Fruit fly (Drosophila melanogaster) whole organism, wandering third instar larva: Measurements from ENCODE around the gene Pex2.

ENCODE experiments used
- Hr83 ChIP-seq: fragments of 200-300 bp; sonication (Bioruptor generic); optimal IDR thresholded peaks from 2 replicates; lab custom pipeline; 2016; ENCODE audit warnings: missing biosample characterization, mild to moderate bottlenecking, missing genetic modification characterization, moderate library complexity; ENCODE audit not compliant: poor library complexity, severe bottlenecking
- Mio ChIP-seq: sonication (Bioruptor generic); optimal IDR thresholded peaks from 2 replicates; lab custom pipeline; 2016; ENCODE audit warnings: missing biosample characterization, missing genetic modification characterization
- N ChIP-seq: fragments of >200 bp; optimal IDR thresholded peaks from 2 replicates; lab custom pipeline; 2018; ENCODE audit warnings: missing biosample characterization, missing external identifiers, missing genetic modification characterization
- dsf ChIP-seq: sonication (Bioruptor generic); optimal IDR thresholded peaks from 2 replicates; lab custom pipeline; 2016; ENCODE audit warnings: missing biosample characterization, missing genetic modification characterization, borderline replicate concordance
- fru ChIP-seq: fragments of 200-800 bp; sonication (Bioruptor generic); optimal IDR thresholded peaks from 3 replicates; lab custom pipeline; 2016; ENCODE audit warnings: missing biosample characterization, mild to moderate bottlenecking, missing genetic modification characterization
- h ChIP-seq: fragments of 200-800 bp; sonication (Bioruptor generic); optimal IDR thresholded peaks from 3 replicates; lab custom pipeline; 2016; ENCODE audit warnings: missing biosample characterization, mild to moderate bottlenecking, missing genetic modification characterization
- lola ChIP-seq: fragments of >200 bp; optimal IDR thresholded peaks from 2 replicates; lab custom pipeline; 2017; ENCODE audit warnings: missing biosample characterization, missing genetic modification characterization
- psq ChIP-seq: fragments of 200-800 bp; sonication (Bioruptor generic); optimal IDR thresholded peaks from 3 replicates; lab custom pipeline; 2017; ENCODE audit warnings: missing biosample characterization, mild to moderate bottlenecking, missing genetic modification characterization, moderate library complexity
- sage ChIP-seq: fragments of 200-800 bp; sonication (Bioruptor generic); optimal IDR thresholded peaks from 2 replicates; lab custom pipeline; 2016; ENCODE audit warnings: missing biosample characterization, mild to moderate bottlenecking, missing genetic modification characterization

- TF ChIP-seq sage, result no peak
- no peak for TF ChIP-seq N (GFP tag; lab: Kevin White, UChicago)
- TF ChIP-seq h, result no peak
- TF ChIP-seq fru (GFP tag; lab: Kevin White, UChicago), result no peak
- TF ChIP-seq Mio, result no peak
- no peak for TF ChIP-seq psq
- no peak for TF ChIP-seq lola
- TF ChIP-seq dsf (GFP tag; lab: Kevin White, UChicago), result no peak
- TF ChIP-seq Hr83, result no peak
Measured at dm6 chr3L:8325559-8325958, 13.3 kb upstream of the Pex2 start, which contains the start of gene CG34461.
